Worm (Caenorhabditis elegans) whole organism, L1 larva: Measurements from ENCODE around the gene ZK682.7.

ENCODE experiments used
- F16B12.6 ChIP-seq: fragments of 150-350 bp; optimal IDR thresholded peaks from 2 replicates; lab custom pipeline; 2014; ENCODE audit warnings: missing biosample characterization, missing genetic modification characterization
- Y116A8C.19 ChIP-seq: sonication (generic microtip); optimal IDR thresholded peaks from 2 replicates; lab custom pipeline; 2016; ENCODE audit warnings: missing compliant biosample characterization, missing genetic modification characterization, borderline replicate concordance
- alr-1 ChIP-seq: fragments of 200-800 bp; sonication (Bioruptor generic); optimal IDR thresholded peaks from 2 replicates; lab custom pipeline; 2018; ENCODE audit warnings: borderline replicate concordance, mild to moderate bottlenecking, missing genetic modification characterization, missing compliant biosample characterization
- blmp-1 ChIP-seq: fragments of 150-350 bp; optimal IDR thresholded peaks from 2 replicates; lab custom pipeline; 2014; ENCODE audit warnings: missing biosample characterization, missing genetic modification characterization
- ceh-82 ChIP-seq, 3 experiments: fragments of 150-350 bp in 1 of 3; sonication (generic microtip) in 2 of 3; optimal IDR thresholded peaks; 2 replicates each; lab custom pipeline; 2014 to 2017; ENCODE audit warnings: missing biosample characterization in 3 of 3, missing genetic modification characterization in 3 of 3
- ceh-90 ChIP-seq: sonication (generic microtip); optimal IDR thresholded peaks from 2 replicates; lab custom pipeline; 2016; ENCODE audit warnings: missing genetic modification characterization, missing compliant biosample characterization
- efl-1 ChIP-seq, 4 experiments: fragments of 150-350 bp; optimal IDR thresholded peaks in 3 of 4; peaks in 1 of 4; 1 replicate in 1 of 4; 2 replicates in 3 of 4; lab custom pipeline; 2014; ENCODE audit warnings: missing biosample characterization in 2 of 4, missing genetic modification characterization in 2 of 4, missing genetic modification reagents in 2 of 4
- egl-27 ChIP-seq, 2 experiments: fragments of 150-350 bp in 1 of 2; sonication (generic microtip); optimal IDR thresholded peaks; 3 replicates each; lab custom pipeline; 2017 to 2018; ENCODE audit warnings: missing biosample characterization in 2 of 2, missing genetic modification characterization in 2 of 2, missing genetic modification reagents in 2 of 2
- elt-3 ChIP-seq, 6 experiments: fragments of 150-350 bp in 1 of 6; sonication (generic microtip); optimal IDR thresholded peaks; 2 replicates each; lab custom pipeline; 2017 to 2018; ENCODE audit warnings: missing biosample characterization in 6 of 6, missing genetic modification characterization in 6 of 6, inconsistent platforms in 1 of 6
- fkh-10 ChIP-seq: sonication (generic microtip); optimal IDR thresholded peaks from 2 replicates; lab custom pipeline; 2017; ENCODE audit warnings: missing biosample characterization, missing genetic modification reagents, missing genetic modification characterization
- fkh-8 ChIP-seq: sonication (generic microtip); optimal IDR thresholded peaks from 2 replicates; lab custom pipeline; 2016; ENCODE audit warnings: mild to moderate bottlenecking, missing genetic modification characterization, missing compliant biosample characterization
- fos-1 ChIP-seq: fragments of 150-350 bp; optimal IDR thresholded peaks from 2 replicates; lab custom pipeline; 2014; ENCODE audit warnings: missing biosample characterization, missing genetic modification characterization
- hlh-17 ChIP-seq: fragments of 200-800 bp; sonication (Bioruptor generic); optimal IDR thresholded peaks from 2 replicates; lab custom pipeline; 2018; ENCODE audit warnings: missing genetic modification characterization, mild to moderate bottlenecking, missing compliant biosample characterization, moderate library complexity, borderline replicate concordance
- hlh-4 ChIP-seq: sonication (generic microtip); optimal IDR thresholded peaks from 2 replicates; lab custom pipeline; 2016; ENCODE audit warnings: mild to moderate bottlenecking, missing genetic modification characterization, missing compliant biosample characterization
- hpl-2 ChIP-seq: fragments of 150-350 bp; optimal IDR thresholded peaks from 2 replicates; lab custom pipeline; 2014; ENCODE audit warnings: missing biosample characterization, missing genetic modification reagents, missing genetic modification characterization
- irx-1 ChIP-seq: sonication (generic microtip); optimal IDR thresholded peaks from 2 replicates; lab custom pipeline; 2016; ENCODE audit warnings: missing genetic modification characterization, missing compliant biosample characterization
- jun-1 ChIP-seq: fragments of 150-350 bp; optimal IDR thresholded peaks from 2 replicates; lab custom pipeline; 2014; ENCODE audit warnings: missing biosample characterization, missing genetic modification reagents, missing genetic modification characterization
- mdl-1 ChIP-seq, 2 experiments: fragments of 150-350 bp; optimal IDR thresholded peaks; 2 replicates each; lab custom pipeline; 2014 to 2017; ENCODE audit warnings: missing biosample characterization in 2 of 2, missing genetic modification characterization in 2 of 2, inconsistent platforms in 1 of 2
- mep-1 ChIP-seq: fragments of 150-350 bp; optimal IDR thresholded peaks from 2 replicates; lab custom pipeline; 2014; ENCODE audit warnings: missing biosample characterization, missing genetic modification characterization
- nhr-11 ChIP-seq: fragments of 150-350 bp; optimal IDR thresholded peaks from 2 replicates; lab custom pipeline; 2014; ENCODE audit warnings: missing biosample characterization, missing genetic modification characterization
- nhr-12 ChIP-seq: sonication (generic microtip); optimal IDR thresholded peaks from 2 replicates; lab custom pipeline; 2017; ENCODE audit warnings: missing biosample characterization, missing genetic modification characterization
- nhr-76 ChIP-seq: sonication (generic microtip); optimal IDR thresholded peaks from 2 replicates; lab custom pipeline; 2017; ENCODE audit warnings: missing biosample characterization, missing genetic modification characterization
- nhr-90 ChIP-seq: sonication (generic microtip); optimal IDR thresholded peaks from 2 replicates; lab custom pipeline; 2016; ENCODE audit warnings: mild to moderate bottlenecking, missing genetic modification characterization, missing compliant biosample characterization; ENCODE audit not compliant: poor library complexity
- pag-3 ChIP-seq: sonication (generic microtip); optimal IDR thresholded peaks from 2 replicates; lab custom pipeline; 2017; ENCODE audit warnings: missing genetic modification characterization, mild to moderate bottlenecking, missing compliant biosample characterization, antibody characterized with exemption, borderline replicate concordance; ENCODE audit not compliant: insufficient read depth
- pqm-1 ChIP-seq: sonication (generic microtip); optimal IDR thresholded peaks from 3 replicates; lab custom pipeline; 2017; ENCODE audit warnings: missing biosample characterization, missing genetic modification characterization
- skn-1 ChIP-seq: fragments of 150-350 bp; optimal IDR thresholded peaks from 2 replicates; lab custom pipeline; 2014; ENCODE audit warnings: missing biosample characterization, missing genetic modification characterization
- snpc-4 ChIP-seq: fragments of 150-350 bp; optimal IDR thresholded peaks from 2 replicates; lab custom pipeline; 2014; ENCODE audit warnings: missing biosample characterization, missing genetic modification characterization
- sup-37 ChIP-seq: fragments of 200-800 bp; sonication (Bioruptor generic); optimal IDR thresholded peaks from 2 replicates; lab custom pipeline; 2018; ENCODE audit warnings: mild to moderate bottlenecking, missing genetic modification characterization, missing compliant biosample characterization
- tbx-2 ChIP-seq: sonication (generic microtip); optimal IDR thresholded peaks from 2 replicates; lab custom pipeline; 2016; ENCODE audit warnings: missing genetic modification characterization, missing compliant biosample characterization
- unc-130 ChIP-seq: fragments of 150-350 bp; optimal IDR thresholded peaks from 2 replicates; lab custom pipeline; 2017; ENCODE audit warnings: missing biosample characterization, missing genetic modification characterization, inconsistent platforms
- unc-62 ChIP-seq: fragments of 150-350 bp; optimal IDR thresholded peaks from 2 replicates; lab custom pipeline; 2014; ENCODE audit warnings: missing biosample characterization, missing genetic modification reagents, missing genetic modification characterization
- zag-1 ChIP-seq: fragments of 150-350 bp; optimal IDR thresholded peaks from 2 replicates; lab custom pipeline; 2014; ENCODE audit warnings: missing biosample characterization, missing genetic modification characterization
- zip-4 ChIP-seq: fragments of 200-800 bp; sonication (Bioruptor generic); optimal IDR thresholded peaks from 2 replicates; lab custom pipeline; 2018; ENCODE audit warnings: mild to moderate bottlenecking, missing genetic modification characterization, moderate library complexity, missing compliant biosample characterization

The ZK682.7 gene

ce11 chrV:9243171-9243996, 48.6 kb downstream of the ZK682.7 start, which contains the start of gene glo-4 (continued):
- no peak for TF ChIP-seq hlh-17 (GFP tag; lab: Kevin White, UChicago)
- peak; percentile 90 for TF ChIP-seq tbx-2 (tag; lab: Kevin White, UChicago)
- peak; percentile 91 for TF ChIP-seq fkh-10
- no peak for TF ChIP-seq pqm-1 (tag; lab: Kevin White, UChicago)
- no peak for TF ChIP-seq nhr-76 (tag; lab: Kevin White, UChicago)
- TF ChIP-seq nhr-90 (tag; lab: Kevin White, UChicago): peak; percentile 68
- peak; percentile 73 for TF ChIP-seq irx-1
- peak; percentile 52 for TF ChIP-seq skn-1
- TF ChIP-seq alr-1 (tag; lab: Kevin White, UChicago): no peak
- no peak for TF ChIP-seq nhr-11
- TF ChIP-seq efl-1 (optimal IDR thresholded peaks at IDR 0.05; lab: Kevin White, UChicago): peak; percentile 82 to 85
- peak; percentile 78 to 97 for TF ChIP-seq efl-1 (GFP tag; optimal IDR thresholded peaks at IDR 0.05 in 1 of 2; lab: Kevin White, UChicago)
- TF ChIP-seq zip-4: peak; percentile 25
- no peak for TF ChIP-seq unc-62 (GFP tag; lab: Kevin White, UChicago)
- TF ChIP-seq nhr-12: no peak
- TF ChIP-seq F16B12.6 (tag; lab: Kevin White, UChicago): peak; percentile 48
- TF ChIP-seq mep-1: peak; percentile 96
- peak; percentile 73 for TF ChIP-seq fkh-8 (tag; lab: Kevin White, UChicago)
- TF ChIP-seq elt-3 (tag; optimal IDR thresholded peaks at IDR 0.05; lab: Kevin White, UChicago): peak in 2 of 6 experiments; percentile 40 to 70
- no peak for TF ChIP-seq hpl-2
- peak; percentile 83 to 84 (median 83) for TF ChIP-seq ceh-82 (tag; optimal IDR thresholded peaks at IDR 0.05; lab: Kevin White, UChicago)
- peak; percentile 88 for TF ChIP-seq blmp-1 (tag; lab: Kevin White, UChicago)
- TF ChIP-seq unc-130 (tag; lab: Kevin White, UChicago): no peak
- peak; percentile 13 for TF ChIP-seq pag-3 (tag; lab: Kevin White, UChicago)
- peak in 1 of 2 experiments; percentile 68 for TF ChIP-seq mdl-1 (tag; optimal IDR thresholded peaks at IDR 0.05; lab: Kevin White, UChicago)
- TF ChIP-seq Y116A8C.19 (tag; lab: Kevin White, UChicago): no peak
- TF ChIP-seq ceh-90 (tag; lab: Kevin White, UChicago): peak; percentile 4
- no peak for TF ChIP-seq hlh-4 (tag; lab: Kevin White, UChicago)
- peak; percentile 69 for TF ChIP-seq snpc-4 (tag; lab: Kevin White, UChicago)
- TF ChIP-seq jun-1: peak; percentile 9
- TF ChIP-seq fos-1 (tag; lab: Kevin White, UChicago): peak; percentile 58
- TF ChIP-seq zag-1 (tag; lab: Kevin White, UChicago): peak; percentile 35
- no peak for TF ChIP-seq sup-37
- no peak for TF ChIP-seq egl-27 (tag; optimal IDR thresholded peaks at IDR 0.05; lab: Kevin White, UChicago)
